Fruit fly (Drosophila melanogaster) whole organism, prepupa: Measurements from ENCODE around the gene CG3355.

Source experiments
- CG11762 ChIP-seq: fragments of 200-800 bp; sonication (Bioruptor generic); optimal IDR thresholded peaks from 3 replicates; lab custom pipeline; 2016; ENCODE audit warnings: missing biosample characterization, missing genetic modification characterization; ENCODE audit not compliant: insufficient read depth
- CG34406 ChIP-seq: fragments of 200-800 bp; sonication (Bioruptor generic); optimal IDR thresholded peaks from 3 replicates; lab custom pipeline; 2016; ENCODE audit warnings: missing biosample characterization, missing genetic modification characterization
- CG3919 ChIP-seq: fragments of 200-800 bp; sonication (Bioruptor generic); optimal IDR thresholded peaks from 3 replicates; lab custom pipeline; 2016; ENCODE audit warnings: missing biosample characterization, missing genetic modification characterization
- CG7368 ChIP-seq: fragments of 200-800 bp; sonication (Bioruptor generic); optimal IDR thresholded peaks from 3 replicates; lab custom pipeline; 2016; ENCODE audit warnings: missing biosample characterization, missing genetic modification characterization
- Gug ChIP-seq: fragments of 200-800 bp; sonication (Bioruptor generic); IDR thresholded peaks from 2 replicates; pipeline ENCODE4 v1.3.6; 2022; ENCODE audit warnings: missing biosample characterization, missing genetic modification characterization
- Lpt ChIP-seq: fragments of 200-800 bp; sonication (Bioruptor generic); optimal IDR thresholded peaks from 3 replicates; lab custom pipeline; 2016; ENCODE audit warnings: missing biosample characterization, missing genetic modification characterization
- Sox102F ChIP-seq: fragments of 200-800 bp; sonication (Bioruptor generic); optimal IDR thresholded peaks from 2 replicates; lab custom pipeline; 2016; ENCODE audit warnings: missing biosample characterization, mild to moderate bottlenecking, missing genetic modification characterization
- dsx ChIP-seq: fragments of 200-800 bp; optimal IDR thresholded peaks from 3 replicates; lab custom pipeline; 2019; ENCODE audit warnings: missing biosample characterization, mild to moderate bottlenecking, missing genetic modification characterization, moderate library complexity; ENCODE audit not compliant: poor library complexity, severe bottlenecking

- TF ChIP-seq Sox102F (no peak), CG7368 (no peak), CG34406 (no peak), Lpt (GFP tag; lab: Kevin White, UChicago) (no peak), Gug (no peak), dsx (no peak), CG11762 (GFP tag; lab: Kevin White, UChicago) (no peak), CG3919 (GFP tag; lab: Kevin White, UChicago) (no peak)
These were observed 39.4 kb downstream of the CG3355 start, which contains the start of gene CG3251 for dm6 chr2L:4690602-4691001.
